Fruit fly (Drosophila melanogaster) whole organism, embryonic: ENCODE measurements around the gene Svil.

ENCODE experiments used
- B-H1 ChIP-seq: fragments of 200-800 bp; sonication (Bioruptor generic); IDR thresholded peaks from 3 replicates; pipeline ENCODE4 v1.3.6; 2022; ENCODE audit warnings: missing biosample characterization, missing genetic modification characterization
- CG10654 ChIP-seq: fragments of 200-800 bp; sonication (Bioruptor generic); optimal IDR thresholded peaks from 2 replicates; lab custom pipeline; 2016; ENCODE audit warnings: missing biosample characterization, missing genetic modification characterization
- CG11085 ChIP-seq: fragments of 200-800 bp; sonication (Bioruptor generic); IDR thresholded peaks from 2 replicates; pipeline ENCODE4 v1.3.6; 2022; ENCODE audit warnings: missing biosample characterization, missing genetic modification characterization
- CG11398 ChIP-seq: fragments of 200-800 bp; sonication (Bioruptor generic); optimal IDR thresholded peaks from 2 replicates; lab custom pipeline; 2016; ENCODE audit warnings: missing biosample characterization, missing genetic modification characterization
- CG12155 ChIP-seq: fragments of 200-800 bp; sonication (Bioruptor generic); optimal IDR thresholded peaks from 3 replicates; lab custom pipeline; 2016; ENCODE audit warnings: missing biosample characterization, missing genetic modification characterization
- CG12769 ChIP-seq: fragments of 200-800 bp; sonication (Bioruptor generic); optimal IDR thresholded peaks from 2 replicates; lab custom pipeline; 2019; ENCODE audit warnings: missing biosample characterization, mild to moderate bottlenecking, missing genetic modification characterization, moderate library complexity
- CG1602 ChIP-seq: fragments of 200-800 bp; sonication (Bioruptor generic); optimal IDR thresholded peaks from 3 replicates; lab custom pipeline; 2016; ENCODE audit warnings: missing biosample characterization, missing genetic modification characterization
- CG17912 ChIP-seq: fragments of 200-800 bp; sonication (Bioruptor generic); optimal IDR thresholded peaks from 2 replicates; lab custom pipeline; 2018; ENCODE audit warnings: missing biosample characterization, mild to moderate bottlenecking, missing genetic modification characterization
- CG18476 ChIP-seq: fragments of 200-800 bp; sonication (Bioruptor generic); optimal IDR thresholded peaks from 2 replicates; lab custom pipeline; 2016; ENCODE audit warnings: missing biosample characterization, mild to moderate bottlenecking, missing genetic modification characterization
- CG42726 ChIP-seq: fragments of 200-800 bp; sonication (Bioruptor generic); IDR thresholded peaks from 2 replicates; pipeline ENCODE4 v1.3.6; 2022; ENCODE audit warnings: missing biosample characterization, missing genetic modification characterization; ENCODE audit not compliant: partially characterized antibody
- CG4820 ChIP-seq: fragments of 200-800 bp; sonication (Bioruptor generic); optimal IDR thresholded peaks from 3 replicates; lab custom pipeline; 2016; ENCODE audit warnings: missing biosample characterization, missing genetic modification characterization
- CG5953 ChIP-seq: fragments of 200-800 bp; sonication (Bioruptor generic); IDR thresholded peaks from 2 replicates; pipeline ENCODE4 v1.3.6; 2022; ENCODE audit warnings: missing biosample characterization, missing genetic modification characterization
- CG6254 ChIP-seq: fragments of 200-800 bp; sonication (Bioruptor generic); optimal IDR thresholded peaks from 3 replicates; lab custom pipeline; 2017; ENCODE audit warnings: mild to moderate bottlenecking, missing biosample characterization, missing genetic modification reagents, missing genetic modification characterization
- CG6683 ChIP-seq: fragments of 200-800 bp; sonication (Bioruptor generic); optimal IDR thresholded peaks from 2 replicates; lab custom pipeline; 2017; ENCODE audit warnings: missing biosample characterization, mild to moderate bottlenecking, missing genetic modification characterization, missing genetic modification reagents
- CG6854 ChIP-seq: fragments of 200-800 bp; sonication (Bioruptor generic); optimal IDR thresholded peaks from 3 replicates; lab custom pipeline; 2017; ENCODE audit warnings: missing biosample characterization, mild to moderate bottlenecking, missing genetic modification characterization
- CG7271 ChIP-seq: fragments of 200-800 bp; sonication (Bioruptor generic); optimal IDR thresholded peaks from 2 replicates; lab custom pipeline; 2018; ENCODE audit warnings: missing biosample characterization, mild to moderate bottlenecking, missing genetic modification characterization, moderate library complexity
- CG7556 ChIP-seq: fragments of 200-800 bp; sonication (Bioruptor generic); optimal IDR thresholded peaks from 2 replicates; lab custom pipeline; 2017; ENCODE audit warnings: missing biosample characterization, mild to moderate bottlenecking, missing genetic modification characterization
- CG7839 ChIP-seq: fragments of 200-800 bp; sonication (Bioruptor generic); optimal IDR thresholded peaks from 3 replicates; lab custom pipeline; 2018; ENCODE audit warnings: missing biosample characterization, mild to moderate bottlenecking, missing genetic modification characterization, moderate library complexity
- CG8281 ChIP-seq: fragments of 200-800 bp; sonication (Bioruptor generic); optimal IDR thresholded peaks from 2 replicates; lab custom pipeline; 2018; ENCODE audit warnings: missing biosample characterization, mild to moderate bottlenecking, missing genetic modification characterization, moderate library complexity
- CG8359 ChIP-seq: fragments of 200-800 bp; sonication (Bioruptor generic); optimal IDR thresholded peaks from 2 replicates; lab custom pipeline; 2017; ENCODE audit warnings: missing biosample characterization, mild to moderate bottlenecking, missing genetic modification characterization, borderline replicate concordance
- CG8388 ChIP-seq: fragments of 200-800 bp; sonication (Bioruptor generic); optimal IDR thresholded peaks from 2 replicates; lab custom pipeline; 2019; ENCODE audit warnings: missing biosample characterization, mild to moderate bottlenecking, missing genetic modification characterization, moderate library complexity
- CG9727 ChIP-seq: fragments of 200-800 bp; sonication (Bioruptor generic); optimal IDR thresholded peaks from 3 replicates; lab custom pipeline; 2017; ENCODE audit warnings: missing biosample characterization, mild to moderate bottlenecking, missing genetic modification characterization
- CG9797 ChIP-seq: fragments of 200-800 bp; sonication (Bioruptor generic); optimal IDR thresholded peaks from 3 replicates; lab custom pipeline; 2018; ENCODE audit warnings: missing biosample characterization, mild to moderate bottlenecking, missing genetic modification characterization
- CG9876 ChIP-seq: fragments of 200-800 bp; sonication (Bioruptor generic); optimal IDR thresholded peaks from 2 replicates; lab custom pipeline; 2016; ENCODE audit warnings: missing biosample characterization, missing genetic modification characterization
- Deaf1 ChIP-seq: fragments of 200-800 bp; optimal IDR thresholded peaks from 3 replicates; lab custom pipeline; 2019; ENCODE audit warnings: missing biosample characterization, mild to moderate bottlenecking, missing genetic modification characterization, moderate library complexity
- Doc2 ChIP-seq: fragments of 200-800 bp; sonication (Bioruptor generic); IDR thresholded peaks from 2 replicates; pipeline ENCODE4 v1.3.6; 2022; ENCODE audit warnings: missing biosample characterization, missing genetic modification characterization
- Doc3 ChIP-seq: fragments of 200-800 bp; sonication (Bioruptor generic); IDR thresholded peaks from 3 replicates; pipeline ENCODE4 v1.3.6; 2022; ENCODE audit warnings: missing biosample characterization, missing genetic modification characterization; ENCODE audit not compliant: partially characterized antibody
- HLH54F ChIP-seq: fragments of 200-800 bp; sonication (Bioruptor generic); optimal IDR thresholded peaks from 3 replicates; lab custom pipeline; 2016; ENCODE audit warnings: missing biosample characterization, missing genetic modification characterization
- Meics ChIP-seq: fragments of 200-800 bp; sonication (Bioruptor generic); optimal IDR thresholded peaks from 2 replicates; lab custom pipeline; 2017; ENCODE audit warnings: missing biosample characterization, mild to moderate bottlenecking, missing genetic modification characterization
- Mrtf ChIP-seq: fragments of 200-800 bp; sonication (Bioruptor generic); IDR thresholded peaks from 3 replicates; pipeline ENCODE4 v1.3.6; 2022; ENCODE audit warnings: missing biosample characterization, missing genetic modification characterization
- Optix ChIP-seq: fragments of 200-800 bp; sonication (Bioruptor generic); IDR thresholded peaks from 3 replicates; pipeline ENCODE4 v1.3.6; 2022; ENCODE audit warnings: missing biosample characterization, missing genetic modification characterization
- PHDP ChIP-seq: fragments of 200-800 bp; sonication (Bioruptor generic); optimal IDR thresholded peaks from 3 replicates; lab custom pipeline; 2018; ENCODE audit warnings: missing biosample characterization, mild to moderate bottlenecking, missing genetic modification characterization, moderate library complexity
- Rfx ChIP-seq: fragments of 200-800 bp; sonication (Bioruptor generic); IDR thresholded peaks from 2 replicates; pipeline ENCODE4 v1.3.6; 2022; ENCODE audit warnings: missing biosample characterization, missing genetic modification characterization
- Sin3A ChIP-seq: fragments of >200 bp; optimal IDR thresholded peaks from 2 replicates; lab custom pipeline; 2018
- Six4 ChIP-seq: fragments of 200-800 bp; sonication (Bioruptor generic); optimal IDR thresholded peaks from 2 replicates; lab custom pipeline; 2016; ENCODE audit warnings: missing biosample characterization, missing genetic modification characterization
- Sox102F ChIP-seq: fragments of 200-800 bp; sonication (Bioruptor generic); optimal IDR thresholded peaks from 2 replicates; lab custom pipeline; 2018; ENCODE audit warnings: missing biosample characterization, mild to moderate bottlenecking, missing genetic modification characterization, moderate library complexity
- Spps ChIP-seq: fragments of 200-800 bp; sonication (Bioruptor generic); optimal IDR thresholded peaks from 2 replicates; lab custom pipeline; 2018; ENCODE audit warnings: missing biosample characterization, mild to moderate bottlenecking, missing genetic modification characterization
- Xbp1 ChIP-seq: fragments of 200-800 bp; sonication (Bioruptor generic); optimal IDR thresholded peaks from 3 replicates; lab custom pipeline; 2016; ENCODE audit warnings: missing biosample characterization, mild to moderate bottlenecking, missing genetic modification characterization
- cwo ChIP-seq: fragments of 200-800 bp; sonication (Bioruptor generic); optimal IDR thresholded peaks from 3 replicates; lab custom pipeline; 2017; ENCODE audit warnings: missing biosample characterization, missing genetic modification characterization, mild to moderate bottlenecking, moderate library complexity, missing genetic modification reagents
- danr ChIP-seq: fragments of 200-800 bp; sonication (Bioruptor generic); IDR thresholded peaks from 2 replicates; pipeline ENCODE4 v1.3.6; 2022; ENCODE audit warnings: missing biosample characterization, missing genetic modification characterization
- dpn ChIP-seq, 2 experiments: fragments of 200-800 bp; sonication (Bioruptor generic); optimal IDR thresholded peaks; 3 replicates each; lab custom pipeline; 2016; ENCODE audit warnings: missing biosample characterization in 2 of 2, missing genetic modification characterization in 2 of 2
- jigr1 ChIP-seq: fragments of 200-800 bp; sonication (Bioruptor generic); IDR thresholded peaks from 3 replicates; pipeline ENCODE4 v1.3.6; 2022; ENCODE audit warnings: missing biosample characterization, missing genetic modification characterization
- lov ChIP-seq, 2 experiments: fragments of 200-800 bp in 1 of 2; fragments of >200 bp in 1 of 2; sonication (Bioruptor generic) in 1 of 2; IDR thresholded peaks in 1 of 2; optimal IDR thresholded peaks in 1 of 2; 2 replicates in 1 of 2; 3 replicates in 1 of 2; pipeline versions ENCODE4 v1.3.6 to Lab custom; 2017 to 2022; ENCODE audit warnings: missing biosample characterization in 1 of 2, missing genetic modification characterization in 1 of 2
- org-1 ChIP-seq: fragments of 200-800 bp; sonication (Bioruptor generic); optimal IDR thresholded peaks from 2 replicates; lab custom pipeline; 2017; ENCODE audit warnings: missing biosample characterization, missing genetic modification characterization
- pb ChIP-seq: fragments of 200-800 bp; sonication (Bioruptor generic); optimal IDR thresholded peaks from 3 replicates; lab custom pipeline; 2016; ENCODE audit warnings: missing biosample characterization, missing genetic modification characterization
- schlank ChIP-seq: fragments of 200-800 bp; sonication (Bioruptor generic); optimal IDR thresholded peaks from 2 replicates; lab custom pipeline; 2018; ENCODE audit warnings: missing biosample characterization, mild to moderate bottlenecking, missing genetic modification characterization
- slou ChIP-seq: fragments of 200-800 bp; sonication (Bioruptor generic); optimal IDR thresholded peaks from 3 replicates; lab custom pipeline; 2016; ENCODE audit warnings: missing biosample characterization, missing genetic modification characterization
- tap ChIP-seq: fragments of 200-800 bp; optimal IDR thresholded peaks from 3 replicates; lab custom pipeline; 2019; ENCODE audit warnings: missing biosample characterization, mild to moderate bottlenecking, missing genetic modification characterization, moderate library complexity
- ttk ChIP-seq: fragments of 200-800 bp; sonication (Bioruptor generic); IDR thresholded peaks from 2 replicates; pipeline ENCODE4 v2.1.2; 2022; ENCODE audit warnings: missing biosample characterization, missing genetic modification characterization
- usp ChIP-seq: fragments of >200 bp; optimal IDR thresholded peaks from 2 replicates; lab custom pipeline; 2017; ENCODE audit warnings: missing biosample characterization, missing genetic modification characterization
- vfl ChIP-seq: fragments of 200-800 bp; sonication (Bioruptor generic); optimal IDR thresholded peaks from 2 replicates; lab custom pipeline; 2016; ENCODE audit warnings: missing biosample characterization, missing genetic modification characterization

Svil gene

dm6 chr3L:2479250-2479649 lies 101.8 kb downstream of the Svil start (continued):
- TF ChIP-seq CG5953 (GFP tag; lab: Robert Waterston, UW) = no peak
- TF ChIP-seq Deaf1 (tag; lab: Kevin White, UChicago) = peak; percentile 56
- TF ChIP-seq CG11085 = no peak
- no peak for TF ChIP-seq Mrtf (GFP tag; lab: Robert Waterston, UW)
- TF ChIP-seq tap (tag; lab: Kevin White, UChicago) = peak; percentile 31
- no peak for TF ChIP-seq slou (GFP tag; lab: Kevin White, UChicago)
- no peak for TF ChIP-seq B-H1 (GFP tag; lab: Robert Waterston, UW)
- peak; percentile 55 for TF ChIP-seq CG6254 (GFP tag; lab: Kevin White, UChicago)
- TF ChIP-seq CG9797 (GFP tag; lab: Kevin White, UChicago) = no peak
- TF ChIP-seq CG8359 = no peak
- TF ChIP-seq schlank = no peak
- TF ChIP-seq CG12769 (tag; lab: Kevin White, UChicago) = peak; percentile 18
- no peak for TF ChIP-seq danr
- TF ChIP-seq Doc3 (GFP tag; lab: Robert Waterston, UW) = no peak
- TF ChIP-seq CG11398 (GFP tag; lab: Kevin White, UChicago) = no peak
- TF ChIP-seq jigr1 (GFP tag; lab: Robert Waterston, UW) = no peak
- no peak for TF ChIP-seq CG9876
- TF ChIP-seq org-1 (GFP tag; lab: Kevin White, UChicago) = peak; percentile 44
- TF ChIP-seq CG8281 (tag; lab: Kevin White, UChicago) = no peak
- TF ChIP-seq cwo (GFP tag; lab: Kevin White, UChicago) = peak; percentile 67
- no peak for TF ChIP-seq pb
- TF ChIP-seq lov (optimal IDR thresholded peaks at IDR 0.05; lab: Kevin White, UChicago) = no peak
- TF ChIP-seq lov (GFP tag; IDR thresholded peaks at IDR 0.05; lab: Robert Waterston, UW) = no peak
- TF ChIP-seq PHDP (tag; lab: Kevin White, UChicago) = peak; percentile 42
- no peak for TF ChIP-seq Sin3A (lab: Kevin White, UChicago)
- TF ChIP-seq Doc2 = no peak
- no peak for TF ChIP-seq dpn (GFP tag; optimal IDR thresholded peaks at IDR 0.05; lab: Kevin White, UChicago)
- no peak for TF ChIP-seq CG6683 (GFP tag; lab: Kevin White, UChicago)
- peak; percentile 77 for TF ChIP-seq CG7839 (tag; lab: Kevin White, UChicago)
- TF ChIP-seq Sox102F (GFP tag; lab: Kevin White, UChicago) = peak; percentile 48
- TF ChIP-seq vfl (GFP tag; lab: Kevin White, UChicago) = no peak
- TF ChIP-seq CG7271 (tag; lab: Kevin White, UChicago) = no peak
- peak; percentile 15 for TF ChIP-seq CG1602 (GFP tag; lab: Kevin White, UChicago)
- TF ChIP-seq Optix (GFP tag; lab: Robert Waterston, UW) = no peak
- TF ChIP-seq CG6854 (GFP tag; lab: Kevin White, UChicago) = peak; percentile 16
- TF ChIP-seq CG17912 (GFP tag; lab: Kevin White, UChicago) = no peak
- TF ChIP-seq usp (GFP tag; lab: Kevin White, UChicago) = no peak
- no peak for TF ChIP-seq CG42726 (GFP tag; lab: Robert Waterston, UW)
- peak; percentile 62 for TF ChIP-seq CG8388 (GFP tag; lab: Kevin White, UChicago)
- no peak for TF ChIP-seq Rfx
- TF ChIP-seq CG7556 (GFP tag; lab: Kevin White, UChicago) = peak; percentile 59
- peak; percentile 2 for TF ChIP-seq Six4 (GFP tag; lab: Kevin White, UChicago)
- TF ChIP-seq Spps = peak; percentile 45
- TF ChIP-seq CG12155 (GFP tag; lab: Kevin White, UChicago) = no peak
- TF ChIP-seq Meics (GFP tag; lab: Kevin White, UChicago) = peak; percentile 49
- no peak for TF ChIP-seq HLH54F (GFP tag; lab: Kevin White, UChicago)
- TF ChIP-seq CG10654 = peak; percentile 41
- TF ChIP-seq CG18476 = peak; percentile 16
- peak; percentile 27 for TF ChIP-seq Xbp1 (GFP tag; lab: Kevin White, UChicago)
- TF ChIP-seq CG9727 (GFP tag; lab: Kevin White, UChicago) = peak; percentile 62
- no peak for TF ChIP-seq CG4820
- TF ChIP-seq ttk (GFP tag; lab: Robert Waterston, UW) = no peak
